Worm (Caenorhabditis elegans): ENCODE results near the gene eat-3.

ce11 chrII:9362249-9362648 is 37.6 kb downstream of the eat-3 start:
- no peak for TF ChIP-seq pes-1 (GFP tag; IDR thresholded peaks at IDR 0.05)
- TF ChIP-seq ama-1 (optimal IDR thresholded peaks at IDR 0.05): no peak
- no peak for TF ChIP-seq hmbx-1 (tag; optimal IDR thresholded peaks at IDR 0.05)
- TF ChIP-seq hnd-1 (tag; optimal IDR thresholded peaks at IDR 0.05): no peak
- no peak for TF ChIP-seq flt-1 (GFP tag; IDR thresholded peaks at IDR 0.05)
- TF ChIP-seq tra-4 (tag; optimal IDR thresholded peaks at IDR 0.05): no peak
- TF ChIP-seq aly-1 (tag; optimal IDR thresholded peaks at IDR 0.05): no peak
- no peak for TF ChIP-seq B0310.2 (tag; optimal IDR thresholded peaks at IDR 0.05)
- no peak for TF ChIP-seq tbx-37 (GFP tag; conservative IDR thresholded peaks at IDR 0.05)
